Worm (Caenorhabditis elegans) whole organism, late embryonic: ENCODE data around the gene nmur-2.

Experiments
- T23F11.4 ChIP-seq: fragments of 200-800 bp; sonication (Bioruptor generic); optimal IDR thresholded peaks from 2 replicates; lab custom pipeline; 2018; ENCODE audit warnings: mild to moderate bottlenecking, missing genetic modification characterization, missing compliant biosample characterization
- Y22D7AL.16 ChIP-seq: sonication (generic microtip); optimal IDR thresholded peaks from 2 replicates; lab custom pipeline; 2016; ENCODE audit warnings: missing genetic modification characterization, missing compliant biosample characterization
- ama-1 ChIP-seq: fragments of 150-350 bp; optimal IDR thresholded peaks from 2 replicates; lab custom pipeline; 2014
- ceh-14 ChIP-seq: sonication (generic microtip); optimal IDR thresholded peaks from 2 replicates; lab custom pipeline; 2016; ENCODE audit warnings: missing genotype, missing genetic modification characterization, missing compliant biosample characterization
- ceh-18 ChIP-seq: sonication (generic microtip); optimal IDR thresholded peaks from 2 replicates; lab custom pipeline; 2016; ENCODE audit warnings: missing genetic modification characterization, missing compliant biosample characterization
- ceh-2 ChIP-seq: sonication (generic microtip); optimal IDR thresholded peaks from 2 replicates; lab custom pipeline; 2016; ENCODE audit warnings: missing genotype, missing genetic modification characterization, missing compliant biosample characterization
- ceh-24 ChIP-seq: sonication (generic microtip); optimal IDR thresholded peaks from 2 replicates; lab custom pipeline; 2016; ENCODE audit warnings: mild to moderate bottlenecking, missing genetic modification characterization, missing compliant biosample characterization
- ceh-30 ChIP-seq: fragments of 150-350 bp; optimal IDR thresholded peaks from 2 replicates; lab custom pipeline; 2014; ENCODE audit warnings: missing biosample characterization, missing genetic modification characterization
- ceh-34 ChIP-seq: sonication (generic microtip); optimal IDR thresholded peaks from 2 replicates; lab custom pipeline; 2016; ENCODE audit warnings: mild to moderate bottlenecking, missing genetic modification characterization, missing compliant biosample characterization
- ceh-48 ChIP-seq: sonication (generic microtip); optimal IDR thresholded peaks from 2 replicates; lab custom pipeline; 2016; ENCODE audit warnings: missing genetic modification characterization, inconsistent platforms, missing compliant biosample characterization
- ceh-6 ChIP-seq: fragments of 200-800 bp; sonication (Bioruptor generic); optimal IDR thresholded peaks from 2 replicates; lab custom pipeline; 2018; ENCODE audit warnings: mild to moderate bottlenecking, missing genetic modification characterization, missing compliant biosample characterization
- che-1 ChIP-seq: sonication (generic microtip); optimal IDR thresholded peaks from 2 replicates; lab custom pipeline; 2016; ENCODE audit warnings: mild to moderate bottlenecking, missing genetic modification characterization, missing compliant biosample characterization
- elt-2 ChIP-seq: sonication (generic microtip); optimal IDR thresholded peaks from 2 replicates; lab custom pipeline; 2016; ENCODE audit warnings: missing genetic modification reagents, missing genetic modification characterization, missing compliant biosample characterization
- elt-4 ChIP-seq: sonication (generic microtip); optimal IDR thresholded peaks from 2 replicates; lab custom pipeline; 2016; ENCODE audit warnings: missing genetic modification characterization, missing compliant biosample characterization
- fkh-10 ChIP-seq: fragments of 150-350 bp; optimal IDR thresholded peaks from 2 replicates; lab custom pipeline; 2014; ENCODE audit warnings: missing biosample characterization, missing genetic modification reagents, missing genetic modification characterization
- gmeb-2 ChIP-seq: sonication (generic microtip); optimal IDR thresholded peaks from 2 replicates; lab custom pipeline; 2016; ENCODE audit warnings: missing genetic modification characterization, inconsistent platforms, missing compliant biosample characterization
- hlh-13 ChIP-seq: fragments of 200-800 bp; sonication (Bioruptor generic); optimal IDR thresholded peaks from 2 replicates; lab custom pipeline; 2018; ENCODE audit warnings: mild to moderate bottlenecking, missing genetic modification characterization, missing compliant biosample characterization
- hlh-15 ChIP-seq: sonication (generic microtip); optimal IDR thresholded peaks from 2 replicates; lab custom pipeline; 2016; ENCODE audit warnings: missing genetic modification characterization, missing compliant biosample characterization
- hlh-30 ChIP-seq: sonication (generic microtip); optimal IDR thresholded peaks from 2 replicates; lab custom pipeline; 2017; ENCODE audit warnings: antibody characterized with exemption, missing genetic modification characterization, missing compliant biosample characterization; ENCODE audit not compliant: insufficient read depth
- hlh-8 ChIP-seq: sonication (generic microtip); optimal IDR thresholded peaks from 2 replicates; lab custom pipeline; 2016; ENCODE audit warnings: missing genotype, missing genetic modification characterization, missing compliant biosample characterization
- lin-11 ChIP-seq: fragments of 200-800 bp; sonication (Bioruptor generic); optimal IDR thresholded peaks from 2 replicates; lab custom pipeline; 2018; ENCODE audit warnings: mild to moderate bottlenecking, missing genetic modification characterization, missing compliant biosample characterization
- nhr-11 ChIP-seq: fragments of 150-350 bp; optimal IDR thresholded peaks from 2 replicates; lab custom pipeline; 2014; ENCODE audit warnings: missing biosample characterization, missing genetic modification characterization
- nhr-232 ChIP-seq: sonication (generic microtip); optimal IDR thresholded peaks from 2 replicates; lab custom pipeline; 2016; ENCODE audit warnings: missing genetic modification characterization, missing compliant biosample characterization
- odd-2 ChIP-seq: sonication (generic microtip); optimal IDR thresholded peaks from 2 replicates; lab custom pipeline; 2017; ENCODE audit warnings: antibody characterized with exemption, mild to moderate bottlenecking, missing genetic modification characterization, missing compliant biosample characterization
- pat-9 ChIP-seq: fragments of 200-800 bp; sonication (Bioruptor generic); optimal IDR thresholded peaks from 2 replicates; lab custom pipeline; 2018; ENCODE audit warnings: mild to moderate bottlenecking, missing genetic modification characterization, moderate library complexity, missing compliant biosample characterization
- pax-1 ChIP-seq: fragments of 150-350 bp; optimal IDR thresholded peaks from 2 replicates; lab custom pipeline; 2014; ENCODE audit warnings: missing biosample characterization, missing genetic modification characterization
- pha-4 ChIP-seq: fragments of 150-350 bp; optimal IDR thresholded peaks from 2 replicates; lab custom pipeline; 2018; ENCODE audit warnings: missing biosample characterization, missing genetic modification reagents, missing genetic modification characterization
- pros-1 ChIP-seq: fragments of 150-350 bp; optimal IDR thresholded peaks from 2 replicates; lab custom pipeline; 2014; ENCODE audit warnings: missing biosample characterization, missing genetic modification reagents, missing genetic modification characterization
- ref-2 ChIP-seq: sonication (generic microtip); optimal IDR thresholded peaks from 2 replicates; lab custom pipeline; 2016; ENCODE audit warnings: missing genetic modification characterization, missing compliant biosample characterization
- rnt-1 ChIP-seq: sonication (generic microtip); optimal IDR thresholded peaks from 2 replicates; lab custom pipeline; 2016; ENCODE audit warnings: missing genetic modification characterization, missing compliant biosample characterization
- sox-2 ChIP-seq: fragments of 200-800 bp; sonication (Bioruptor generic); IDR thresholded peaks from 2 replicates; pipeline ENCODE4 v1.3.6; 2022; ENCODE audit warnings: missing genetic modification reagents, missing genetic modification characterization, missing compliant biosample characterization
- syd-9 ChIP-seq: sonication (generic microtip); optimal IDR thresholded peaks from 2 replicates; lab custom pipeline; 2016; ENCODE audit warnings: mild to moderate bottlenecking, missing genetic modification characterization, moderate library complexity, missing compliant biosample characterization
- tbx-2 ChIP-seq: sonication (generic microtip); optimal IDR thresholded peaks from 2 replicates; lab custom pipeline; 2016; ENCODE audit warnings: missing genetic modification characterization, missing compliant biosample characterization
- tbx-7 ChIP-seq: sonication (generic microtip); optimal IDR thresholded peaks from 2 replicates; lab custom pipeline; 2016; ENCODE audit warnings: missing genotype, missing genetic modification characterization, missing compliant biosample characterization
- unc-42 ChIP-seq: sonication (generic microtip); optimal IDR thresholded peaks from 2 replicates; lab custom pipeline; 2016; ENCODE audit warnings: missing genotype, missing genetic modification characterization, missing compliant biosample characterization
- unc-55 ChIP-seq: sonication (generic microtip); optimal IDR thresholded peaks from 2 replicates; lab custom pipeline; 2017; ENCODE audit warnings: missing biosample characterization, missing genetic modification reagents, missing genetic modification characterization
- ztf-16 ChIP-seq: sonication (generic microtip); optimal IDR thresholded peaks from 2 replicates; lab custom pipeline; 2017; ENCODE audit warnings: missing genetic modification characterization, missing compliant biosample characterization

Gene nmur-2

DNA sequence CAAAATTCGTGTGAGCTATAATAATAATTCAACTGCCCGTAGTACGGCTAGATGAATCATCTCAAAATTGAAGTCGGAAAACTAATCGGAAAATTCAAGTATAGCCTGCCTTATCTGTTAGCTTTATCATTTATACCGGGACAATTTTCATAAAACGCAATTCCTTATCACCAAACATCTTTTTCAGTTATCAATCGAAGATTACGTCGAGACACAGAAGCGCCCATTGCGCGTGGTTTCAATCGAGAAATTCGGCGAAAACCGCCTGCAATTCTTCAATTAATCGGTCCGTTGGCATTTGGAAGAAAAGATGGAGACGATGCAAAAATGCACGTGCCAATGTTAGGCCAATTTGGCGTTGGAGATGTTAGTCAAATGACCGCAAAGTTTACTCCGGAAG is 12.6 kb downstream of the nmur-2 start:
- TF ChIP-seq ceh-48 (no peak), elt-2 (tag; lab: Kevin White, UChicago) (peak; percentile 18)

ce11 chrII:111267-111666 is 13.5 kb downstream of the nmur-2 start, which contains the start of gene C50D2.1:
Gene C50D2.1, plus strand, starts transcription at chrII:111567.
- no peak for TF ChIP-seq sox-2
- no peak for TF ChIP-seq ref-2
- no peak for TF ChIP-seq nhr-11 (tag; lab: Kevin White, UChicago)
- no peak for TF ChIP-seq Y22D7AL.16 (tag; lab: Kevin White, UChicago)
- TF ChIP-seq ceh-18 (tag; lab: Kevin White, UChicago) = no peak
- TF ChIP-seq ceh-34 = no peak
- no peak for TF ChIP-seq elt-4 (tag; lab: Kevin White, UChicago)
- TF ChIP-seq pax-1 (tag; lab: Kevin White, UChicago) = no peak
- TF ChIP-seq fkh-10 (GFP tag; lab: Kevin White, UChicago) = no peak
- no peak for TF ChIP-seq unc-55 (GFP tag; lab: Kevin White, UChicago)
- no peak for TF ChIP-seq rnt-1
- TF ChIP-seq, all 69 proteins: peak for 0

DNA sequence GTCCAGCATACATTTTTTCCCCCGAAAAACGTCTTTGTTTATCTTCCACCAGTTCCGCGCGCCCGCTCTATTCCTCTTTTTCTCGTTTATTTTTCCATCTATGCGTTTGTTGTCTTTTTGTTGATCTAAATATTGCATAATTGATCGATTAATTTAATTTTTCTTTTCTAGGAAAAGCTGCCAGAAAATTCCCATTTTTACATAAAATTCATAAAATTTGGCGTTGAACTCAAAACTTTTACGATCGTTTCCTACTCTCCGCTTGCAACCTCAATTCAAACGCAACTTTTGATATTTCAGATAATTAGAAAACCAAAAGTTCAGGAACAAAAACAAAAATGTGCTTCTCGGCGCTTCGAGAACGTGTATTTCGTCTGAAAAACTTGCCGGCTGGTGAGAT is 15.9 kb downstream of the nmur-2 start, which contains the start of gene C50D2.2:
Gene C50D2.2, plus strand, starts transcription at position 301 of the 400 bp plus-strand sequence.
- TF ChIP-seq hlh-8 (no peak), nhr-232 (tag; lab: Kevin White, UChicago) (no peak), che-1 (tag; lab: Kevin White, UChicago) (no peak), ceh-6 (no peak), pat-9 (tag; lab: Kevin White, UChicago) (no peak), sox-2 (no peak), ceh-14 (tag; lab: Kevin White, UChicago) (no peak), pros-1 (no peak), nhr-11 (tag; lab: Kevin White, UChicago) (no peak), ama-1 (lab: Kevin White, UChicago) (no peak), syd-9 (no peak), tbx-2 (tag; lab: Kevin White, UChicago) (no peak)

- TF ChIP-seq ceh-24 = no peak
- TF ChIP-seq unc-42 = peak; percentile 54
- no peak for TF ChIP-seq tbx-7
- no peak for TF ChIP-seq hlh-8
Observed at ce11 chrII:107703-108102, 17.1 kb downstream of the nmur-2 start.

ce11 chrII:105889-106288 is 18.9 kb downstream of the nmur-2 start, which contains the start of gene txt-1:
Gene txt-1, plus strand, starts transcription at chrII:106189.
- TF ChIP-seq gmeb-2 (tag; lab: Kevin White, UChicago) (no peak), odd-2 (tag; lab: Kevin White, UChicago) (no peak), ztf-16 (tag; lab: Kevin White, UChicago) (no peak), pax-1 (tag; lab: Kevin White, UChicago) (no peak), ceh-34 (no peak), ceh-30 (tag; lab: Kevin White, UChicago) (no peak), hlh-13 (no peak), Y22D7AL.16 (tag; lab: Kevin White, UChicago) (no peak)

DNA sequence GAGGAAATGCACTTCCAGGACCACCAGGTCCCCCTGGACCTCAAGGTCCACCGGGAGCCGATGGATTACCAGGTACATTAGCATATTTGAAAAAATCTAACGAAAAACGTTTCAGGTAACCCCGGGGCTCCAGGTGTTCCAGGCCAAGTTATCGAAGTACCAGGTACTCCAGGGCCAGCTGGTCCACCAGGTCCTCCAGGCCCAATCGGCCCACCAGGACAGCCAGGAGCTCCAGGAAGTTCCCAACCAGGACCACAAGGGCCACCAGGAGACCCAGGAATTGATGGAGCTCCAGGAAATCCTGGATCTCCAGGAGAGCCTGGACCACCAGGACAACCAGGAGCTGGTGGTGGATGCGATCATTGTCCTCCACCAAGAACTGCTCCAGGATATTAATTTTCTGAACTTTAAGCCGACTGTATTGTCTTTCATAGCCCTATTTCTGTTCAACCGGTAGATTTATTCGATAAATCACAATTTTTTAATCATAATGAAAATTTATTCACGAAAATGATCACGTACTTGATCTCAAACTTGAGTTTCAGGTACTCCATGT is 19.4 kb downstream of the nmur-2 start:
- no peak for TF ChIP-seq hlh-15 (tag; lab: Kevin White, UChicago)
- no peak for TF ChIP-seq ama-1 (lab: Kevin White, UChicago)
- no peak for TF ChIP-seq lin-11 (tag; lab: Kevin White, UChicago)
- no peak for TF ChIP-seq pha-4 (tag; lab: Kevin White, UChicago)
- no peak for TF ChIP-seq tbx-2 (tag; lab: Kevin White, UChicago)
- no peak for TF ChIP-seq ceh-2 (tag; lab: Kevin White, UChicago)
- TF ChIP-seq hlh-8 = no peak
- TF ChIP-seq hlh-30 = no peak
- no peak for TF ChIP-seq T23F11.4 (GFP tag; lab: Kevin White, UChicago)
